Worm (Caenorhabditis elegans) whole organism, L4/young adult: ENCODE measurements around the gene F36H12.9.

Source experiments
- dao-5 ChIP-seq: sonication (generic microtip); optimal IDR thresholded peaks from 2 replicates; lab custom pipeline; 2016; ENCODE audit warnings: missing genotype, missing genetic modification characterization, moderate library complexity, missing compliant biosample characterization
- him-1 ChIP-seq: sonication (generic microtip); optimal IDR thresholded peaks from 2 replicates; lab custom pipeline; 2016; ENCODE audit warnings: missing genotype, missing genetic modification reagents, missing genetic modification characterization, missing compliant biosample characterization

DNA sequence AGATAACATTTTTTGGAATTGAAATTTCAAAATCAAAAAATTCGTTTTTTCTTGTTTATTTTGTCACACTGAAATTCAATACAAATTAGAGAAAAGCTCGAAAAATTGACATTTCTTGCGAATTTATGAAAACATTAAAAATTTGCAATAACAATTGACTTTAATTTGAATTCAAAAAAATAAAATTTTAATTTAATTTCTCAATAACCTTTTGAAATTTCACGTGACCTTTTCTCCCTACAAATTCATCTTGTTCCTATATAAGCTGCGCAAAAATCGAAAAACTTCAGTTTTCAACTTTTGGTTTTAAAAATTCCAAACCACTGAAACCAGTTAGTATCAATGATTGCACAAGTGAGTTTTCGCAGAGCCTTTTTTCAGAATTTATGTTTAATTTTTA, 12.0 kb downstream of the F36H12.9 start, which contains the start of gene F36H12.4:
- TF ChIP-seq dao-5 (tag; lab: Kevin White, UChicago), result no peak
- no peak for TF ChIP-seq him-1
